Worm (Caenorhabditis elegans): ENCODE measurements around the gene lmp-1.

DNA sequence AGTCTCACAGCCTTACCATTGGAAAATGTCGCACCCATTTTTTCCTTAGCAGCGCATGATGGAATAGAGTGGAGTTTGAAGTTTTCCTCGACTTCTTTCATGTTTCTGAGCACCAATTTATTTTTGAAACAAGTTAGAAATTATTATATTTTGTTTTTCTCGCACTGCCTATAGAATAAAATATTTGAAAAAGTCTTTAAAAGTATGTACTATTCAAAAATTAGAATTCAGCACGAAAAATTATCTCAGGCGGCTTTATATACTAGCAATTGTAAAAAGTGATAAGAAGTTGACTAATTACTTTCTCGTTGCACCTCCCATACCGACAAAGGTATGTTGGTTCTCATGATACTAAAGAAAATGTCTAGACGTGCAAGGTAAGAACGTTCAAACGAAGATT is 30.5 kb downstream of the lmp-1 start, which contains the start of gene C03B1.9:
- no peak for TF ChIP-seq lsy-2 (tag; optimal IDR thresholded peaks at IDR 0.05)
- TF ChIP-seq snpc-4 (tag; optimal IDR thresholded peaks at IDR 0.05) = no peak
- no peak for TF ChIP-seq nhr-2 (tag; optimal IDR thresholded peaks at IDR 0.05)
